Fruit fly (Drosophila melanogaster) whole organism, embryonic: Measurements from ENCODE around the gene RapGAP1.
A peak's percentile ranks its signal among the peaks of the same experiment; 100 is the strongest.

Experiments used
- CG10321 ChIP-seq: fragments of 200-800 bp; sonication (Bioruptor generic); IDR thresholded peaks from 2 replicates; pipeline ENCODE4 v1.3.6; 2022; ENCODE audit warnings: missing biosample characterization, missing genetic modification characterization
- CG12219 ChIP-seq: fragments of 200-800 bp; sonication (Bioruptor generic); optimal IDR thresholded peaks from 3 replicates; lab custom pipeline; 2018; ENCODE audit warnings: missing biosample characterization, mild to moderate bottlenecking, missing genetic modification characterization
- CG12659 ChIP-seq: fragments of 200-800 bp; sonication (Bioruptor generic); optimal IDR thresholded peaks from 3 replicates; lab custom pipeline; 2017; ENCODE audit warnings: mild to moderate bottlenecking, missing biosample characterization, missing genetic modification reagents, missing genetic modification characterization
- CG16813 ChIP-seq: fragments of 200-800 bp; sonication (Bioruptor generic); IDR thresholded peaks from 3 replicates; pipeline ENCODE4 v1.3.6; 2022; ENCODE audit warnings: missing biosample characterization, missing genetic modification characterization; ENCODE audit not compliant: partially characterized antibody
- CG17385 ChIP-seq: fragments of 200-800 bp; sonication (Bioruptor generic); optimal IDR thresholded peaks from 3 replicates; lab custom pipeline; 2018; ENCODE audit warnings: missing biosample characterization, mild to moderate bottlenecking, missing genetic modification characterization
- CG17912 ChIP-seq: fragments of 200-800 bp; sonication (Bioruptor generic); optimal IDR thresholded peaks from 2 replicates; lab custom pipeline; 2018; ENCODE audit warnings: missing biosample characterization, mild to moderate bottlenecking, missing genetic modification characterization
- CG4282 ChIP-seq: fragments of 200-800 bp; sonication (Bioruptor generic); optimal IDR thresholded peaks from 2 replicates; lab custom pipeline; 2016; ENCODE audit warnings: missing biosample characterization, missing genetic modification characterization
- CG4707 ChIP-seq: fragments of 200-800 bp; sonication (Bioruptor generic); optimal IDR thresholded peaks from 2 replicates; lab custom pipeline; 2018; ENCODE audit warnings: missing biosample characterization, mild to moderate bottlenecking, missing genetic modification characterization, moderate library complexity
- CG5180 ChIP-seq: fragments of 200-800 bp; sonication (Bioruptor generic); optimal IDR thresholded peaks from 3 replicates; lab custom pipeline; 2017; ENCODE audit warnings: missing biosample characterization, missing genetic modification characterization, mild to moderate bottlenecking, moderate library complexity, missing genetic modification reagents
- CG6654 ChIP-seq: fragments of 200-800 bp; sonication (Bioruptor generic); optimal IDR thresholded peaks from 2 replicates; lab custom pipeline; 2017; ENCODE audit warnings: missing biosample characterization, mild to moderate bottlenecking, missing genetic modification characterization
- CG8281 ChIP-seq: fragments of 200-800 bp; sonication (Bioruptor generic); optimal IDR thresholded peaks from 2 replicates; lab custom pipeline; 2018; ENCODE audit warnings: missing biosample characterization, mild to moderate bottlenecking, missing genetic modification characterization, moderate library complexity
- CG8290 ChIP-seq, 3 experiments: fragments of 200-800 bp; sonication (Bioruptor generic); optimal IDR thresholded peaks; 2 replicates each; lab custom pipeline; 2016 to 2019; ENCODE audit warnings: missing biosample characterization in 3 of 3, missing genetic modification characterization in 3 of 3, mild to moderate bottlenecking in 2 of 3, moderate library complexity in 1 of 3
- CG8478 ChIP-seq: fragments of >200 bp; optimal IDR thresholded peaks from 2 replicates; lab custom pipeline; 2018
- Dad ChIP-seq: fragments of 200-800 bp; sonication (Bioruptor generic); optimal IDR thresholded peaks from 3 replicates; lab custom pipeline; 2016; ENCODE audit warnings: missing biosample characterization, missing genetic modification characterization
- Deaf1 ChIP-seq: fragments of 200-800 bp; optimal IDR thresholded peaks from 3 replicates; lab custom pipeline; 2019; ENCODE audit warnings: missing biosample characterization, mild to moderate bottlenecking, missing genetic modification characterization, moderate library complexity
- Fer3 ChIP-seq: fragments of 200-800 bp; sonication (Bioruptor generic); optimal IDR thresholded peaks from 2 replicates; lab custom pipeline; 2018; ENCODE audit warnings: missing biosample characterization, mild to moderate bottlenecking, missing genetic modification characterization, moderate library complexity
- MESR4 ChIP-seq: fragments of 200-800 bp; sonication (Bioruptor generic); optimal IDR thresholded peaks from 2 replicates; lab custom pipeline; 2018; ENCODE audit warnings: missing biosample characterization, mild to moderate bottlenecking, missing genetic modification characterization, moderate library complexity
- Ptx1 ChIP-seq: fragments of 200-800 bp; sonication (Bioruptor generic); IDR thresholded peaks from 2 replicates; pipeline ENCODE4 v1.3.6; 2022; ENCODE audit warnings: missing biosample characterization, missing genetic modification characterization
- Sry-δ ChIP-seq: fragments of 200-800 bp; sonication (Bioruptor generic); optimal IDR thresholded peaks from 2 replicates; lab custom pipeline; 2016; ENCODE audit warnings: missing biosample characterization, missing genetic modification characterization
- Taf1 ChIP-seq: fragments of 200-800 bp; sonication (Bioruptor generic); IDR thresholded peaks from 2 replicates; pipeline ENCODE4 v1.3.6; 2022; ENCODE audit warnings: missing biosample characterization, missing genetic modification characterization
- Vsx1 ChIP-seq: fragments of 200-800 bp; sonication (Bioruptor generic); optimal IDR thresholded peaks from 2 replicates; lab custom pipeline; 2017; ENCODE audit warnings: missing biosample characterization, mild to moderate bottlenecking, missing genetic modification characterization, missing genetic modification reagents
- aop ChIP-seq: fragments of 200-800 bp; sonication (Bioruptor generic); IDR thresholded peaks from 2 replicates; pipeline ENCODE4 v1.3.6; 2022; ENCODE audit warnings: missing biosample characterization, missing genetic modification characterization
- ato ChIP-seq: fragments of 200-800 bp; sonication (Bioruptor generic); IDR thresholded peaks from 2 replicates; pipeline ENCODE4 v1.3.6; 2022; ENCODE audit warnings: missing biosample characterization, missing genetic modification characterization; ENCODE audit not compliant: partially characterized antibody
- bowl ChIP-seq: fragments of 200-800 bp; sonication (Bioruptor generic); IDR thresholded peaks from 2 replicates; pipeline ENCODE4 v1.3.6; 2022; ENCODE audit warnings: missing biosample characterization, missing genetic modification characterization
- bsh ChIP-seq, 2 experiments: fragments of 200-800 bp; sonication (Bioruptor generic); optimal IDR thresholded peaks; 2 replicates each; lab custom pipeline; 2017 to 2018; ENCODE audit warnings: mild to moderate bottlenecking in 2 of 2, missing biosample characterization in 2 of 2, missing genetic modification characterization in 2 of 2, moderate library complexity in 1 of 2
- cwo ChIP-seq: fragments of 200-800 bp; sonication (Bioruptor generic); optimal IDR thresholded peaks from 3 replicates; lab custom pipeline; 2017; ENCODE audit warnings: missing biosample characterization, missing genetic modification characterization, mild to moderate bottlenecking, moderate library complexity, missing genetic modification reagents
- en ChIP-seq: fragments of 200-800 bp; sonication (Bioruptor generic); optimal IDR thresholded peaks from 2 replicates; lab custom pipeline; 2016; ENCODE audit warnings: missing biosample characterization, missing genetic modification characterization
- eve ChIP-seq, 2 experiments: fragments of >200 bp; optimal IDR thresholded peaks; 2 replicates each; lab custom pipeline; 2017; ENCODE audit warnings: missing biosample characterization in 2 of 2, missing genetic modification characterization in 2 of 2
- lola ChIP-seq, 3 experiments: fragments of >200 bp in 2 of 3; fragments of 200-800 bp in 1 of 3; sonication (Bioruptor generic) in 1 of 3; optimal IDR thresholded peaks; 2 replicates each; lab custom pipeline; 2017 to 2019; ENCODE audit warnings: missing biosample characterization in 3 of 3, missing genetic modification characterization in 3 of 3, mild to moderate bottlenecking in 1 of 3, moderate library complexity in 1 of 3
- peb ChIP-seq: fragments of 200-800 bp; sonication (Bioruptor generic); IDR thresholded peaks from 2 replicates; pipeline ENCODE4 v1.3.6; 2022; ENCODE audit warnings: missing biosample characterization, missing genetic modification characterization
- ro ChIP-seq: fragments of 200-800 bp; sonication (Bioruptor generic); IDR thresholded peaks from 2 replicates; pipeline ENCODE4 v1.3.6; 2022; ENCODE audit warnings: missing biosample characterization, missing genetic modification characterization
- run ChIP-seq: fragments of 200-800 bp; sonication (Bioruptor generic); optimal IDR thresholded peaks from 3 replicates; lab custom pipeline; 2018; ENCODE audit warnings: missing biosample characterization, mild to moderate bottlenecking, missing genetic modification characterization
- scrt ChIP-seq: fragments of 200-800 bp; sonication (Bioruptor generic); optimal IDR thresholded peaks from 2 replicates; lab custom pipeline; 2018; ENCODE audit warnings: missing biosample characterization, mild to moderate bottlenecking, missing genetic modification characterization, moderate library complexity
- sim ChIP-seq: fragments of 200-800 bp; sonication (Bioruptor generic); IDR thresholded peaks from 2 replicates; pipeline ENCODE4 v1.3.6; 2022; ENCODE audit warnings: missing biosample characterization, missing genetic modification characterization
- sr ChIP-seq: fragments of 200-800 bp; sonication (Bioruptor generic); IDR thresholded peaks from 3 replicates; pipeline ENCODE4 v1.3.6; 2022; ENCODE audit warnings: missing biosample characterization, missing genetic modification characterization
- sug ChIP-seq: fragments of 200-800 bp; optimal IDR thresholded peaks from 2 replicates; lab custom pipeline; 2019; ENCODE audit warnings: missing biosample characterization, mild to moderate bottlenecking, missing genetic modification characterization, moderate library complexity
- vvl ChIP-seq: fragments of 200-800 bp; sonication (Bioruptor generic); IDR thresholded peaks from 2 replicates; pipeline ENCODE4 v1.3.6; 2022; ENCODE audit warnings: missing biosample characterization, missing genetic modification characterization
- zf30C ChIP-seq: fragments of 200-800 bp; sonication (Bioruptor generic); optimal IDR thresholded peaks from 3 replicates; lab custom pipeline; 2018; ENCODE audit warnings: missing biosample characterization, mild to moderate bottlenecking, missing genetic modification characterization

The RapGAP1 gene

dm6 chr2L:7530437-7531091, 48.2 kb downstream of the RapGAP1 start (continued):
- TF ChIP-seq sug (tag; lab: Kevin White, UChicago) (peak; percentile 98), Deaf1 (tag; lab: Kevin White, UChicago) (peak; percentile 89), CG17912 (GFP tag; lab: Kevin White, UChicago) (peak; percentile 90), CG10321 (GFP tag; lab: Robert Waterston, UW) (peak; percentile 92), Ptx1 (GFP tag; lab: Robert Waterston, UW) (peak; percentile 98), bsh (GFP tag; optimal IDR thresholded peaks at IDR 0.05; lab: Kevin White, UChicago) (peak; percentile 98), aop (GFP tag; lab: Robert Waterston, UW) (peak; percentile 65; the same call in 1 of the 2 replicates), eve (GFP tag; optimal IDR thresholded peaks at IDR 0.05; lab: Kevin White, UChicago) (peak in 1 of 2 experiments; percentile 97), Taf1 (GFP tag; lab: Robert Waterston, UW) (peak; percentile 92), run (tag; lab: Kevin White, UChicago) (peak; percentile 97), CG12659 (GFP tag; lab: Kevin White, UChicago) (peak; percentile 99), CG4707 (GFP tag; lab: Kevin White, UChicago) (peak; percentile 99), CG8478 (lab: Kevin White, UChicago) (no peak), lola (GFP tag; optimal IDR thresholded peaks at IDR 0.05; lab: Kevin White, UChicago) (peak in 1 of 3 experiments; percentile 99), ro (GFP tag; lab: Robert Waterston, UW) (peak; percentile 94), bowl (GFP tag; lab: Robert Waterston, UW) (peak; percentile 87), CG4282 (GFP tag; lab: Kevin White, UChicago) (peak; percentile 85), CG16813 (peak; percentile 57; the same call in 2 of the 3 replicates), cwo (GFP tag; lab: Kevin White, UChicago) (peak; percentile 97), CG17385 (peak; percentile 97), en (peak; percentile 59), Vsx1 (GFP tag; lab: Kevin White, UChicago) (peak; percentile 96), sim (GFP tag; lab: Robert Waterston, UW) (peak; percentile 94), CG5180 (GFP tag; lab: Kevin White, UChicago) (peak; percentile 93)

dm6 chr2L:7529931-7530330, 48.8 kb downstream of the RapGAP1 start:
- TF ChIP-seq Fer3 (tag; lab: Kevin White, UChicago) (no peak), MESR4 (GFP tag; lab: Kevin White, UChicago) (no peak), scrt (GFP tag; lab: Kevin White, UChicago) (no peak), peb (GFP tag; lab: Robert Waterston, UW) (no peak), CG12219 (no peak), zf30C (no peak), CG6654 (GFP tag; lab: Kevin White, UChicago) (peak; percentile 93), CG8290 (GFP tag; optimal IDR thresholded peaks at IDR 0.05; lab: Kevin White, UChicago) (no peak), CG8290 (tag; optimal IDR thresholded peaks at IDR 0.05; lab: Kevin White, UChicago) (no peak), CG8281 (tag; lab: Kevin White, UChicago) (no peak), sr (no peak), Sry-δ (no peak), Dad (GFP tag; lab: Kevin White, UChicago) (no peak), ato (no peak), vvl (GFP tag; lab: Robert Waterston, UW) (peak; percentile 65)
